Fruit fly (Drosophila melanogaster): ENCODE measurements around the gene sqz.

sqz gene

dm6 chr3R:19156670-19157402 lies 7.2 kb upstream of the sqz start, which contains the start of gene nanos (continued):
- TF ChIP-seq CG14860 (GFP tag; IDR thresholded peaks at IDR 0.05; ENCODE audit: partially characterized antibody): peak; percentile 97
- TF ChIP-seq CG3847 (GFP tag; IDR thresholded peaks at IDR 0.05): peak; percentile 92
- peak; percentile 24 for TF ChIP-seq CG15269 (tag; optimal IDR thresholded peaks at IDR 0.05)
- peak; percentile 20 for TF ChIP-seq emc (GFP tag; optimal IDR thresholded peaks at IDR 0.05)
- TF ChIP-seq CG8388 (GFP tag; optimal IDR thresholded peaks at IDR 0.05): no peak
- TF ChIP-seq pnt (GFP tag; optimal IDR thresholded peaks at IDR 0.05): peak; percentile 41
- peak in 1 of 3 experiments; percentile 29 for TF ChIP-seq lola (GFP tag; optimal IDR thresholded peaks at IDR 0.05)
- TF ChIP-seq mam (GFP tag; optimal IDR thresholded peaks at IDR 0.05): peak; percentile 79
- peak; percentile 55 for TF ChIP-seq luna (GFP tag; optimal IDR thresholded peaks at IDR 0.05)
- TF ChIP-seq wor (GFP tag; IDR thresholded peaks at IDR 0.05): no peak
- peak; percentile 58 for TF ChIP-seq CG10366 (GFP tag; IDR thresholded peaks at IDR 0.05)
- peak; percentile 16 for TF ChIP-seq CG9437 (GFP tag; optimal IDR thresholded peaks at IDR 0.05)
- peak; percentile 14 for TF ChIP-seq cwo (GFP tag; optimal IDR thresholded peaks at IDR 0.05)
- TF ChIP-seq Nf-YB (GFP tag; optimal IDR thresholded peaks at IDR 0.05): no peak
- TF ChIP-seq CoRest (tag; optimal IDR thresholded peaks at IDR 0.05): peak; percentile 68
- no peak; the same call in 1 of the 2 replicates for TF ChIP-seq cas (GFP tag; IDR thresholded peaks at IDR 0.05)
- TF ChIP-seq ken (GFP tag; IDR thresholded peaks at IDR 0.05): peak; percentile 73; the same call in 2 of the 3 replicates
- peak; percentile 58; the same call in 1 of the 2 replicates for TF ChIP-seq Atf6 (GFP tag; IDR thresholded peaks at IDR 0.05)
- TF ChIP-seq pan (optimal IDR thresholded peaks at IDR 0.05): no peak
- TF ChIP-seq pan (GFP tag; optimal IDR thresholded peaks at IDR 0.05 in 1 of 2, IDR thresholded peaks at IDR 0.05 in 1 of 2): no peak
- no peak for TF ChIP-seq zf30C (GFP tag; optimal IDR thresholded peaks at IDR 0.05)
- peak; percentile 33 for TF ChIP-seq CG18476 (GFP tag; optimal IDR thresholded peaks at IDR 0.05)
- TF ChIP-seq sqz (GFP tag; optimal IDR thresholded peaks at IDR 0.05): no peak
- TF ChIP-seq CG6791 (GFP tag; IDR thresholded peaks at IDR 0.05; ENCODE audit: partially characterized antibody): peak; percentile 99
- no peak for TF ChIP-seq CG6765 (GFP tag; optimal IDR thresholded peaks at IDR 0.05)
- TF ChIP-seq CG8478 (optimal IDR thresholded peaks at IDR 0.05): peak; percentile 36
- TF ChIP-seq CG30431 (GFP tag; optimal IDR thresholded peaks at IDR 0.05): peak; percentile 8
- peak; percentile 94 for TF ChIP-seq CG15514 (GFP tag; optimal IDR thresholded peaks at IDR 0.05)
- peak; percentile 26 for TF ChIP-seq CG18262 (tag; optimal IDR thresholded peaks at IDR 0.05)
- TF ChIP-seq Scr (GFP tag; IDR thresholded peaks at IDR 0.05; ENCODE audit: partially characterized antibody): peak; percentile 98
- peak; percentile 92 for TF ChIP-seq sob (GFP tag; IDR thresholded peaks at IDR 0.05)
- TF ChIP-seq crol (GFP tag; IDR thresholded peaks at IDR 0.05): no peak
- TF ChIP-seq slp2 (GFP tag; optimal IDR thresholded peaks at IDR 0.05): no peak
- peak; percentile 38; the same call in 1 of the 2 replicates for TF ChIP-seq CG7372 (GFP tag; IDR thresholded peaks at IDR 0.05)
- TF ChIP-seq pfk (GFP tag; optimal IDR thresholded peaks at IDR 0.05): peak; percentile 44
- peak; percentile 53 for TF ChIP-seq CG6683 (GFP tag; optimal IDR thresholded peaks at IDR 0.05)
- peak; percentile 13 for TF ChIP-seq lbe (GFP tag; optimal IDR thresholded peaks at IDR 0.05)
- peak; percentile 58 for TF ChIP-seq CG12942 (GFP tag; optimal IDR thresholded peaks at IDR 0.05)
- TF ChIP-seq Bgb (GFP tag; IDR thresholded peaks at IDR 0.05; ENCODE audit: partially characterized antibody): peak; percentile 100
- TF ChIP-seq Hr39 (optimal IDR thresholded peaks at IDR 0.05): no peak
- peak; percentile 75 for TF ChIP-seq ERR (GFP tag; optimal IDR thresholded peaks at IDR 0.05)
- TF ChIP-seq CG31441 (GFP tag; IDR thresholded peaks at IDR 0.05): peak; percentile 69
- no peak for TF ChIP-seq dan (GFP tag; IDR thresholded peaks at IDR 0.05)
- peak; percentile 62 for TF ChIP-seq ssp (GFP tag; IDR thresholded peaks at IDR 0.05)
- peak in 1 of 2 experiments; percentile 2 for TF ChIP-seq bsh (GFP tag; optimal IDR thresholded peaks at IDR 0.05)
- no peak for TF ChIP-seq CG4854 (GFP tag; optimal IDR thresholded peaks at IDR 0.05)
- TF ChIP-seq crc (GFP tag; optimal IDR thresholded peaks at IDR 0.05): no peak
- no peak for TF ChIP-seq jing (GFP tag; optimal IDR thresholded peaks at IDR 0.05)
- TF ChIP-seq CG5180 (GFP tag; optimal IDR thresholded peaks at IDR 0.05): no peak
- no peak for TF ChIP-seq ttk (GFP tag; IDR thresholded peaks at IDR 0.05)

Data from whole organism, embryonic.